Fruit fly (Drosophila melanogaster): ENCODE measurements around the gene Vps33B.

Gene Vps33B

dm6 chr3R:25451832-25452231 lies 21.5 kb upstream of the Vps33B start:
- TF ChIP-seq CG17806 (tag; optimal IDR thresholded peaks at IDR 0.05) (peak; percentile 24), CG4496 (GFP tag; IDR thresholded peaks at IDR 0.05) (no peak), Pif1B (GFP tag; optimal IDR thresholded peaks at IDR 0.05) (no peak), CG34367 (tag; optimal IDR thresholded peaks at IDR 0.05) (peak; percentile 7), D1 (tag; optimal IDR thresholded peaks at IDR 0.05) (no peak), gl (tag; optimal IDR thresholded peaks at IDR 0.05) (no peak), fd96Ca (GFP tag; IDR thresholded peaks at IDR 0.05) (no peak), CG15710 (tag; optimal IDR thresholded peaks at IDR 0.05) (no peak), CG8301 (tag; optimal IDR thresholded peaks at IDR 0.05) (peak; percentile 62), CG32121 (GFP tag; IDR thresholded peaks at IDR 0.05) (no peak), CG8159 (tag; optimal IDR thresholded peaks at IDR 0.05) (peak; percentile 57), CG9948 (tag; optimal IDR thresholded peaks at IDR 0.05) (peak; percentile 45), rn (GFP tag; IDR thresholded peaks at IDR 0.05) (no peak), CG10348 (GFP tag; IDR thresholded peaks at IDR 0.05) (no peak), CG13204 (GFP tag; optimal IDR thresholded peaks at IDR 0.05) (no peak), CG14655 (GFP tag; optimal IDR thresholded peaks at IDR 0.05) (peak; percentile 75), Pif1A (GFP tag; optimal IDR thresholded peaks at IDR 0.05) (peak; percentile 38)

dm6 chr3R:25453150-25453680 lies 20.1 kb upstream of the Vps33B start:
- TF ChIP-seq Pif1B (GFP tag; optimal IDR thresholded peaks at IDR 0.05) = no peak
- no peak for TF ChIP-seq CG32121 (GFP tag; IDR thresholded peaks at IDR 0.05)
- no peak for TF ChIP-seq EcR (GFP tag; optimal IDR thresholded peaks at IDR 0.05)
- no peak for TF ChIP-seq CG9948 (tag; optimal IDR thresholded peaks at IDR 0.05)
- no peak for TF ChIP-seq CG12605 (GFP tag; IDR thresholded peaks at IDR 0.05)
- TF ChIP-seq CG8301 (tag; optimal IDR thresholded peaks at IDR 0.05) = no peak
- TF ChIP-seq Ets98B (GFP tag; IDR thresholded peaks at IDR 0.05) = no peak
- TF ChIP-seq CG17806 (tag; optimal IDR thresholded peaks at IDR 0.05) = no peak
- no peak for TF ChIP-seq CG15710 (tag; optimal IDR thresholded peaks at IDR 0.05)
- no peak for TF ChIP-seq Snoo (tag; optimal IDR thresholded peaks at IDR 0.05)
- TF ChIP-seq CG34367 (tag; optimal IDR thresholded peaks at IDR 0.05) = no peak
- no peak for TF ChIP-seq CG10348 (GFP tag; IDR thresholded peaks at IDR 0.05)
- TF ChIP-seq CG14655 (GFP tag; optimal IDR thresholded peaks at IDR 0.05) = no peak
- no peak for TF ChIP-seq rn (GFP tag; IDR thresholded peaks at IDR 0.05)
- no peak for TF ChIP-seq CG13204 (GFP tag; optimal IDR thresholded peaks at IDR 0.05)
- TF ChIP-seq fd96Ca (GFP tag; IDR thresholded peaks at IDR 0.05) = no peak
- TF ChIP-seq CG4496 (GFP tag; IDR thresholded peaks at IDR 0.05) = no peak
- TF ChIP-seq gl (tag; optimal IDR thresholded peaks at IDR 0.05) = no peak

dm6 chr3R:25457097-25457496 lies 16.2 kb upstream of the Vps33B start:
- TF ChIP-seq Snoo (tag; optimal IDR thresholded peaks at IDR 0.05) (no peak), CG9948 (tag; optimal IDR thresholded peaks at IDR 0.05) (no peak), CG14655 (GFP tag; optimal IDR thresholded peaks at IDR 0.05) (no peak), CG12605 (GFP tag; IDR thresholded peaks at IDR 0.05) (no peak)

dm6 chr3R:25459200-25459809 lies 14.0 kb upstream of the Vps33B start:
- TF ChIP-seq CG9948 (tag; optimal IDR thresholded peaks at IDR 0.05) (peak; percentile 54), Pif1A (GFP tag; optimal IDR thresholded peaks at IDR 0.05) (no peak), Ets98B (GFP tag; IDR thresholded peaks at IDR 0.05) (no peak), CG10348 (GFP tag; IDR thresholded peaks at IDR 0.05) (no peak), EcR (GFP tag; optimal IDR thresholded peaks at IDR 0.05) (no peak), gl (tag; optimal IDR thresholded peaks at IDR 0.05) (no peak), D1 (tag; optimal IDR thresholded peaks at IDR 0.05) (peak; percentile 61), CG13204 (GFP tag; optimal IDR thresholded peaks at IDR 0.05) (no peak), CG32121 (GFP tag; IDR thresholded peaks at IDR 0.05) (peak; percentile 52; the same call in 1 of the 2 replicates), Pif1B (GFP tag; optimal IDR thresholded peaks at IDR 0.05) (peak; percentile 4), CG4496 (GFP tag; IDR thresholded peaks at IDR 0.05) (no peak), CG14655 (GFP tag; optimal IDR thresholded peaks at IDR 0.05) (peak; percentile 58), Snoo (tag; optimal IDR thresholded peaks at IDR 0.05) (peak; percentile 50), CG34367 (tag; optimal IDR thresholded peaks at IDR 0.05) (no peak), CG8159 (tag; optimal IDR thresholded peaks at IDR 0.05) (peak; percentile 31), rn (GFP tag; IDR thresholded peaks at IDR 0.05) (no peak), CG12605 (GFP tag; IDR thresholded peaks at IDR 0.05) (no peak), fd96Ca (GFP tag; IDR thresholded peaks at IDR 0.05) (peak; percentile 44; the same call in 1 of the 3 replicates), CG15710 (tag; optimal IDR thresholded peaks at IDR 0.05) (peak; percentile 35), CG8301 (tag; optimal IDR thresholded peaks at IDR 0.05) (peak; percentile 0), CG17806 (tag; optimal IDR thresholded peaks at IDR 0.05) (peak; percentile 20)

dm6 chr3R:25460650-25461049 lies 12.6 kb upstream of the Vps33B start:
- peak; percentile 67; the same call in 2 of the 3 replicates for TF ChIP-seq CG4496 (GFP tag; IDR thresholded peaks at IDR 0.05)
- TF ChIP-seq CG8301 (tag; optimal IDR thresholded peaks at IDR 0.05) = no peak
- TF ChIP-seq Pif1A (GFP tag; optimal IDR thresholded peaks at IDR 0.05) = no peak
- no peak for TF ChIP-seq Snoo (tag; optimal IDR thresholded peaks at IDR 0.05)
- no peak for TF ChIP-seq Ets98B (GFP tag; IDR thresholded peaks at IDR 0.05)
- no peak for TF ChIP-seq fd96Ca (GFP tag; IDR thresholded peaks at IDR 0.05)
- TF ChIP-seq CG10348 (GFP tag; IDR thresholded peaks at IDR 0.05) = no peak

dm6 chr3R:25461666-25462065 lies 11.6 kb upstream of the Vps33B start:
- TF ChIP-seq Ets98B (GFP tag; IDR thresholded peaks at IDR 0.05) (0 out of 2 replicates have a peak, but pooled peaks have one; percentile 7), gl (tag; optimal IDR thresholded peaks at IDR 0.05) (no peak), CG17806 (tag; optimal IDR thresholded peaks at IDR 0.05) (peak; percentile 62), CG9948 (tag; optimal IDR thresholded peaks at IDR 0.05) (peak; percentile 59), D1 (tag; optimal IDR thresholded peaks at IDR 0.05) (peak; percentile 61), CG10348 (GFP tag; IDR thresholded peaks at IDR 0.05) (no peak), CG8159 (tag; optimal IDR thresholded peaks at IDR 0.05) (peak; percentile 51), CG8301 (tag; optimal IDR thresholded peaks at IDR 0.05) (peak; percentile 68), CG15710 (tag; optimal IDR thresholded peaks at IDR 0.05) (peak; percentile 56), CG14655 (GFP tag; optimal IDR thresholded peaks at IDR 0.05) (peak; percentile 64), EcR (GFP tag; optimal IDR thresholded peaks at IDR 0.05) (no peak), Pif1B (GFP tag; optimal IDR thresholded peaks at IDR 0.05) (peak; percentile 50), CG12605 (GFP tag; IDR thresholded peaks at IDR 0.05) (peak; percentile 46; the same call in 1 of the 2 replicates), Pif1A (GFP tag; optimal IDR thresholded peaks at IDR 0.05) (peak; percentile 39), CG4496 (GFP tag; IDR thresholded peaks at IDR 0.05) (peak; percentile 68), fd96Ca (GFP tag; IDR thresholded peaks at IDR 0.05) (no peak), Snoo (tag; optimal IDR thresholded peaks at IDR 0.05) (no peak), rn (GFP tag; IDR thresholded peaks at IDR 0.05) (no peak), CG34367 (tag; optimal IDR thresholded peaks at IDR 0.05) (peak; percentile 25), CG32121 (GFP tag; IDR thresholded peaks at IDR 0.05) (peak; percentile 35; the same call in 1 of the 2 replicates)

Data from whole organism, pupa.